Fruit fly (Drosophila melanogaster) whole organism: ENCODE data around the gene CG3597.

Source experiments
- CG8478 ChIP-seq: fragments of >200 bp; optimal IDR thresholded peaks from 2 replicates; lab custom pipeline; 2018; ENCODE audit warnings: inconsistent platforms
- Dll ChIP-seq: fragments of >200 bp; optimal IDR thresholded peaks from 2 replicates; lab custom pipeline; 2017
- EcR ChIP-seq, 2 experiments: fragments of >200 bp; optimal IDR thresholded peaks; 2 replicates each; lab custom pipeline; 2017; ENCODE audit warnings: missing biosample characterization in 2 of 2, missing genetic modification characterization in 2 of 2, missing genetic modification reagents in 2 of 2
- pan ChIP-seq: fragments of >200 bp; optimal IDR thresholded peaks from 2 replicates; lab custom pipeline; 2017
- psq ChIP-seq: fragments of >200 bp; optimal IDR thresholded peaks from 2 replicates; lab custom pipeline; 2017
- usp ChIP-seq: fragments of >200 bp; optimal IDR thresholded peaks from 2 replicates; lab custom pipeline; 2017; ENCODE audit warnings: missing biosample characterization, missing genetic modification characterization, mixed read lengths

Gene CG3597

dm6 chr2L:2394872-2395271 is 23.5 kb upstream of the CG3597 start:
- TF ChIP-seq Dll (lab: Kevin White, UChicago), result no peak
- no peak for TF ChIP-seq usp (GFP tag; lab: Kevin White, UChicago)
- TF ChIP-seq EcR (GFP tag; optimal IDR thresholded peaks at IDR 0.05; lab: Kevin White, UChicago), result no peak
- no peak for TF ChIP-seq CG8478 (lab: Kevin White, UChicago)
- no peak for TF ChIP-seq pan (lab: Kevin White, UChicago)
- TF ChIP-seq psq, result no peak

- TF ChIP-seq psq (no peak), pan (lab: Kevin White, UChicago) (no peak), Dll (lab: Kevin White, UChicago) (no peak), CG8478 (lab: Kevin White, UChicago) (no peak), EcR (GFP tag; optimal IDR thresholded peaks at IDR 0.05; lab: Kevin White, UChicago) (no peak), usp (GFP tag; lab: Kevin White, UChicago) (no peak)
Measured at dm6 chr2L:2391321-2391720, 20.0 kb upstream of the CG3597 start, which contains the start of gene CG46448. Gene CG46448, plus strand, starts transcription at chr2L:2391660.

dm6 chr2L:2390589-2390988 is 19.3 kb upstream of the CG3597 start, which contains the start of gene CG43750:
Gene CG43750, minus strand, starts transcription at chr2L:2390689.
- TF ChIP-seq Dll (lab: Kevin White, UChicago) (no peak), CG8478 (lab: Kevin White, UChicago) (no peak), usp (GFP tag; lab: Kevin White, UChicago) (no peak), pan (lab: Kevin White, UChicago) (no peak)

- TF ChIP-seq psq (no peak), usp (GFP tag; lab: Kevin White, UChicago) (no peak), pan (lab: Kevin White, UChicago) (no peak), CG8478 (lab: Kevin White, UChicago) (no peak), Dll (lab: Kevin White, UChicago) (no peak), EcR (GFP tag; optimal IDR thresholded peaks at IDR 0.05; lab: Kevin White, UChicago) (no peak)
Measured at dm6 chr2L:2385692-2386091, 14.4 kb upstream of the CG3597 start, which contains the start of gene CG3557. Gene CG3557, minus strand, starts transcription at chr2L:2385792.

dm6 chr2L:2382971-2383370 is 11.6 kb upstream of the CG3597 start, which contains the start of gene PIG-Wa:
Gene PIG-Wa, plus strand, starts transcription at chr2L:2383202.
- no peak for TF ChIP-seq psq
- TF ChIP-seq pan (lab: Kevin White, UChicago), result no peak
- no peak for TF ChIP-seq Dll (lab: Kevin White, UChicago)
- no peak for TF ChIP-seq CG8478 (lab: Kevin White, UChicago)
- no peak for TF ChIP-seq EcR (GFP tag; optimal IDR thresholded peaks at IDR 0.05; lab: Kevin White, UChicago)
- no peak for TF ChIP-seq usp (GFP tag; lab: Kevin White, UChicago)

dm6 chr2L:2380805-2381204 is 9.5 kb upstream of the CG3597 start, which contains the start of gene Eogt:
Gene Eogt, plus strand, starts transcription at chr2L:2381097.
- no peak for TF ChIP-seq Dll (lab: Kevin White, UChicago)
- TF ChIP-seq pan (lab: Kevin White, UChicago), result no peak
- TF ChIP-seq usp (GFP tag; lab: Kevin White, UChicago), result no peak
- TF ChIP-seq EcR (GFP tag; optimal IDR thresholded peaks at IDR 0.05; lab: Kevin White, UChicago), result no peak
- TF ChIP-seq CG8478 (lab: Kevin White, UChicago), result no peak
- no peak for TF ChIP-seq psq

DNA sequence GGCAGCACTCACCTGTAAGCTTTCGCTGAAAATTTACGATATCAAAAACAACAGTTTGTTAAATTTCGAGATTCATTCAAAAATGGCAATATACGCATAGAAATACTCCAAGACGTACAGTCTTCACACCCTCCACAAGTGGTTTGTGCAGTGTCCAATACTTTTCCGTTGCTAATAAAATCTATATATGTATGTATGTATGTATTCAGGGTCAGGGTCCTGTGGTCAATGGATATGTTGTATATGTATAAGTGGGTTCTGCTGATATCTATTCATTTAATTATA is 5.0 kb upstream of the CG3597 start:
- TF ChIP-seq pan (lab: Kevin White, UChicago), result no peak
- no peak for TF ChIP-seq Dll (lab: Kevin White, UChicago)
- TF ChIP-seq EcR (GFP tag; optimal IDR thresholded peaks at IDR 0.05; lab: Kevin White, UChicago), result no peak
- no peak for TF ChIP-seq psq
- TF ChIP-seq usp (GFP tag; lab: Kevin White, UChicago), result no peak
- TF ChIP-seq CG8478 (lab: Kevin White, UChicago), result no peak

DNA sequence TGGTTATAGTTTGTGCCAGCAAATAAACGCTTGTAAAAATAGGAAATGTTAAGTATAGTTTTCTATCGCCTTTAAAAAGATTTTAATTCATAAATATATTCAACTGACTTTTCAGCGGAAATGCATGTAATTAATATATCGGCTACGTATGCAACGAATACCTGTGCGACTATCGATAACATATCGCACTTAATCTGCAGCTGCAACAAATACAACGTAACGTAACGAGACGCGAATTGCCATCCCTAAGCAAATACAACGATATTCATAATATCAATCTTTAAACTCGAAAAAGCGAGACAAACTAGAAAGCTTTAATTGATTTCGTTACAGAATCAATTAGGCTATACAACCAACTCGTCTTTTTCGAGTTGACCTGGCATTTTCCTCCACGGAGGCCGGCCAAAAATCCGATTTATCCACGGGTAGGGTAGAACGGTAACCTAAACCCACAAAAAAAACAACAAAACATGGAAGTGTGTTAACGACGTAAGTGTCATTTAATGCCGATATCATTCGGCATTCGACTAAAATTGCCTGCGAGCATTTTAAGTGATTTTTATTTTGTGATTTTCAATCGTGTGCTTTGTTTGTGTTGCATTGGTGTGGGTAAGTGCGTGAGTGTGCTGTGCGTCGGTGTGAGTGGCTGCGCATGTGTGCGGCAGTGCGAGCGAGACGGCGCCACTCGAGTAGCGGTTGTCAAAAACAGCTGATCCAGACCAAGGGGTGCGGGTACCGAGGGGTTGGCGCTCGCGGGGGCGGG is 4.5 kb upstream of the CG3597 start, which contains the start of gene Atxn7:
Atxn7 (plus strand) TSS at position 187 of the 763 bp plus-strand sequence.
- TF ChIP-seq Dll (lab: Kevin White, UChicago) (no peak), EcR (GFP tag; optimal IDR thresholded peaks at IDR 0.05; lab: Kevin White, UChicago) (no peak), CG8478 (lab: Kevin White, UChicago) (peak; percentile 60), psq (no peak), usp (GFP tag; lab: Kevin White, UChicago) (no peak), pan (lab: Kevin White, UChicago) (no peak)

- TF ChIP-seq usp (GFP tag; lab: Kevin White, UChicago) (no peak), Dll (lab: Kevin White, UChicago) (no peak), EcR (GFP tag; optimal IDR thresholded peaks at IDR 0.05; lab: Kevin White, UChicago) (no peak), pan (lab: Kevin White, UChicago) (no peak), CG8478 (lab: Kevin White, UChicago) (no peak), psq (no peak)
Measured at dm6 chr2L:2373818-2374746, 2.8 kb upstream of the CG3597 start, which contains the start of the genes CG3609 and CG15390. Gene CG3609, minus strand, starts transcription at chr2L:2374627. Gene CG15390, plus strand, starts transcription at chr2L:2374713.

- TF ChIP-seq psq (no peak), Dll (lab: Kevin White, UChicago) (no peak)
Measured at dm6 chr2L:2372112-2372449, 757 bp upstream of the CG3597 start.

DNA sequence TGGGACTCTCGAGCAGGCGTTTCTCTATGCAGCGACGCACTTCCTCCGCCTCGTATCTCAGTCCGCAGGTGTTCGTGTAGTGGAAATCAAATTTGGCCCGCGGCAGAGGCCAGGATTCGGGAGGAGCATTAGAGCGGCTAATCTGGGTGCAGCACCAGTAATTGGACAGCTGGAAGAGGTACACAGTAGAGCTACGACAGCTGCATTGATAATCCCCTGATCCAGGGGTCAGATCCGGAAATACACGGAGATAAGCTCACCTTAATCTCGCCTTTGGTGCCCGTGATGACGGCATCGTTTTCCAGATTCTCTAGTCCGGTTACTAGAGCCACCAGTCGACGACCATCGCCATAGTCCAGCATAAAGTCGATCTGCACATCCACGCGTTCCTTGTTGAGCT is 972 bp downstream of the CG3597 start:
- TF ChIP-seq CG8478 (lab: Kevin White, UChicago) (no peak), usp (GFP tag; lab: Kevin White, UChicago) (no peak)
